Worm (Caenorhabditis elegans): ENCODE measurements around the gene T21B6.3.

The T21B6.3 gene

DNA sequence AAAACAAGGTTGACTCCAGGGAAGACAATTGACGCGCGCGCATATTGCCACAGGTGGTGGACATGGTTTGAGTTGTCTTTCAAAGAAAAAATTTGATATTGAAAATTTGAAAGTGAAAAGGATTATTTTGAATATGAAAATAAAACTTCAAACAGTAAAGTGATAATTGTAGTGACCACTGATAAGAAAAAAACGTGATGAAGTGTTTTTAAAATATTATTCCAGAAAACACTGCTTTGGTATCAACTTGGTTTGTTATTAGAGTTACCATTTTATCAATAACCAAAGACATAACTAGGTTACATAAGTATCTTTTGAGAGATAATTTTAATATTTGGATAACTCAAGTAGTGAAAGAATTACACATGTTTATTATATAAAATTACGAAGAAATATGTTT is 32.6 kb downstream of the T21B6.3 start:
- no peak for TF ChIP-seq ref-1 (GFP tag; conservative IDR thresholded peaks at IDR 0.05)

DNA sequence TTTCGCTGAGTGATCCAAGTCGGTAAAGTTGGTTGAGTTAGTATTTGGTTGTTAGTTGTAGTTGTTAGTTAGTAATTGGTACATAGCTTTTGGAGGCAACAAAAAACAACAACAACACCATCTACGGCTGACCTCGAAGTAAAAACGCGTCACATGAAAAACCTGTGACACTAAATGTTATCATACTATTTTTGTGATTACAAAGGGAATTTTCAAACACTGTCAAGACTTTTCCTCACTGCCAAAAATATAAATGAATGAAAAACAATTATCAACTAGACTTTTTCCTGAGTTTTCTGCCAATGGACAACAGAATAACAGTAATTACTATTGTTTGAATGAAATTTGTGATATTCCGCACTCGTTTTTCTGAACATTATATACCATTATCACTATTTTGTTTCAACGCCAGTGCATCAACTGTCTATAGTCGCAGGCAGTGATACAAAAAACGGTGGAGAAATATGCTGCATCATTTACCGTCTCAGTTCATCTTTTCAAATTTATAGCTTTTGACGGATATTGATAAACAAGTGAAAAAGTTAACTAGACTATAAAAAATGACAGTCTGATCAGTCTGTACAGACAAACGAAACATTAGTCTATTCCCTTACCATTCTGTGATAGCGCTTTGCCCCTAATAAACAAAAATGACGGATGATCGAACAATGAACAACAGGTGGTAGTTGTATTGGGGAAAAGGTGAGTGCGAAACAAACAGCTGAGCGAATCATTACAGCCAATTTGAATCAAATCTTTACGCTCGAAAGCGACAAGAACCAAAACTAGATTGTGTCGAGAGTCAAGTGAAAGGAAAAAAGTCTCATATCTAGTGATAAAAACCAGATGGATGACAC is 34.1 kb downstream of the T21B6.3 start:
- no peak for TF ChIP-seq tab-1 (GFP tag; IDR thresholded peaks at IDR 0.05)
- TF ChIP-seq flt-1 (GFP tag; IDR thresholded peaks at IDR 0.05) = no peak
- no peak for TF ChIP-seq ref-1 (GFP tag; conservative IDR thresholded peaks at IDR 0.05)
- no peak for TF ChIP-seq med-1 (GFP tag; optimal IDR thresholded peaks at IDR 0.05; ENCODE audit: insufficient read depth)
- TF ChIP-seq cog-1 (tag; optimal IDR thresholded peaks at IDR 0.05) = no peak
- TF ChIP-seq ztf-29 (GFP tag; IDR thresholded peaks at IDR 0.05) = no peak
- no peak for TF ChIP-seq T22C8.4 (GFP tag; IDR thresholded peaks at IDR 0.05)
- no peak for TF ChIP-seq klf-2 (GFP tag; conservative IDR thresholded peaks at IDR 0.05)
- TF ChIP-seq ztf-23 (GFP tag; IDR thresholded peaks at IDR 0.05) = no peak

DNA sequence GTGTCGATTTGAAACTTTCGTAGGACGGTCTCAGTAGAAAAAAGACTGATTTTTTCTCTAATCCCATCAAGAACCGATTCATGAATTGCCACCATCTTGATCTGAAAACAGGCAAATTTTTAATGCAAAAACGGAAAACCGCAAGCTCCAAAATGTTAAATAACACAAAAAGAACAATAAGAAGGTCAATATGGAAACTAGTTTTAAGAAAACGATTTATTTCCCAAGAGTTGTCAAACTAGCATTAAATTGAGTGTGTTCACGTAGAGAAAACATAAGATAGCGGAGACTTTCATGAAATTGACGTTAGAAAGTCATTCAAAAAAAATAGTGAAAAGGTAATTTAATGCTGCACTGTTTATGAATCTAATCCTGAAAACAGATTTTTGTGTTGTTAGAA is 34.8 kb downstream of the T21B6.3 start, which contains the start of gene F47B10.9:
Gene F47B10.9 (minus strand): TSS at position 101 of the 400 bp plus-strand sequence.
- no peak for TF ChIP-seq T22C8.4 (GFP tag; IDR thresholded peaks at IDR 0.05)
- TF ChIP-seq med-1 (GFP tag; optimal IDR thresholded peaks at IDR 0.05; ENCODE audit: insufficient read depth) = no peak

DNA sequence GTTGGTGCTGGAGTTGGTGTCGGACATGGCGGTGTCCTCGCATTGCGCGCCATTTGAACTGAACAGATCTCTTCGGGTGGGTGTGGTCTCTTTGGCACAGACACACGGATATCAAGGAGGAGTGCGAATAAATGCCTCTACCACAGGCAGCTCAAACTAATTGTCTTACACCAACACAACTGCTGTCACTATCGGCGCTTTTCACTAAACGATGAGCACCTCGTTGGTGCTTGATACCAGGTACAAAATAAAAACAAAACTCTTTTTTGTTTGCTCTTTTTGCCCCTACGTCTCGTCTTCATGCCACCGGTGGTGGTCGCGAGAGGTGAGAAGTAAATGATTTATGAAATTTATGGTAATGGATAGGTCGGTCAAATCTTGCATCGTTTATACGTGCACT is 38.0 kb downstream of the T21B6.3 start, which contains the start of gene F47B10.8:
Gene F47B10.8 (minus strand): TSS at position 101 of the 400 bp plus-strand sequence.
- no peak for TF ChIP-seq flt-1 (GFP tag; IDR thresholded peaks at IDR 0.05)

DNA sequence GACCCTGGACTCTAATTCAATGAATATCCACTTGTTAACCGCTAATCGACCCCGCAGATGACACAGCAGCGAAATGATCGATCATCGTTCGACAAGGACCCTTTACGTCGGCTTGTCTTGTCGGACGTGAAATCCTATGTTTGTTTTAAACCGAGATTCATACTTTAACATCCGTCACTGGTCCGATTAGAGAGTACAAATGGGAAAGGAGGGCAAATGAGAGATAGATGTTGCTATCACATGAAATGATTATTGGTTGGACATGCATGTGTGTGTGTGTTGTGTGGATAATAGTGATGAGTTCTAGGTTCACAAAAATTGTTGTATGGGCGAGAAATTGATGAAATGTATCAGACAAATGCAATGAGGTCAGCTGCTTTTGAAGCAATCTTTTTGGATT is 39.1 kb downstream of the T21B6.3 start:
- TF ChIP-seq ztf-29 (GFP tag; IDR thresholded peaks at IDR 0.05) (no peak), T22C8.4 (GFP tag; IDR thresholded peaks at IDR 0.05) (no peak), med-1 (GFP tag; optimal IDR thresholded peaks at IDR 0.05; ENCODE audit: insufficient read depth) (no peak), flt-1 (GFP tag; IDR thresholded peaks at IDR 0.05) (no peak), tab-1 (GFP tag; IDR thresholded peaks at IDR 0.05) (no peak), klf-2 (GFP tag; conservative IDR thresholded peaks at IDR 0.05) (no peak), cog-1 (tag; optimal IDR thresholded peaks at IDR 0.05) (no peak), ref-1 (GFP tag; conservative IDR thresholded peaks at IDR 0.05) (no peak), ztf-23 (GFP tag; IDR thresholded peaks at IDR 0.05) (no peak)

DNA sequence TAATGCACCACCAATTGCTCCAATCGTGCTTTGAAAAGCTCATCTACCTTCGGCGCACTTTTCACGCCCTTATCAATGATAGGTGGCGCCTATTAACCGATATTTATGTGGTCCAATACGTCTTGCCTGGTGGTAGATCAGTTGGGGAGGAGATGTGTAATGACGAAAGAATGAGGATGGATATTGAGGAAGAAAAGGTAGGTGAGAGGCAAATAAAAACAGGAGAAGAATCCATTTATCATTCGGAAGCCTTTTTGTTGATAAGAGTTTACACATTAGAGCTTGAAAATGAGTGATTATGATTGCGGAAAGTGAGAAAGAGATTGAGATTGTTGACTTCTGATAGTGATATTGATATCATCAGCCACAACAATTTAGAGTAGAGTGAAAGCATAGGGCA is 41.3 kb downstream of the T21B6.3 start:
- no peak for TF ChIP-seq tab-1 (GFP tag; IDR thresholded peaks at IDR 0.05)
- no peak for TF ChIP-seq ztf-23 (GFP tag; IDR thresholded peaks at IDR 0.05)
- no peak for TF ChIP-seq ztf-29 (GFP tag; IDR thresholded peaks at IDR 0.05)
- TF ChIP-seq T22C8.4 (GFP tag; IDR thresholded peaks at IDR 0.05) = no peak
- TF ChIP-seq med-1 (GFP tag; optimal IDR thresholded peaks at IDR 0.05; ENCODE audit: insufficient read depth) = no peak
- TF ChIP-seq klf-2 (GFP tag; conservative IDR thresholded peaks at IDR 0.05) = no peak
- no peak for TF ChIP-seq cog-1 (tag; optimal IDR thresholded peaks at IDR 0.05)
- no peak for TF ChIP-seq flt-1 (GFP tag; IDR thresholded peaks at IDR 0.05)
- TF ChIP-seq ref-1 (GFP tag; conservative IDR thresholded peaks at IDR 0.05) = no peak

DNA sequence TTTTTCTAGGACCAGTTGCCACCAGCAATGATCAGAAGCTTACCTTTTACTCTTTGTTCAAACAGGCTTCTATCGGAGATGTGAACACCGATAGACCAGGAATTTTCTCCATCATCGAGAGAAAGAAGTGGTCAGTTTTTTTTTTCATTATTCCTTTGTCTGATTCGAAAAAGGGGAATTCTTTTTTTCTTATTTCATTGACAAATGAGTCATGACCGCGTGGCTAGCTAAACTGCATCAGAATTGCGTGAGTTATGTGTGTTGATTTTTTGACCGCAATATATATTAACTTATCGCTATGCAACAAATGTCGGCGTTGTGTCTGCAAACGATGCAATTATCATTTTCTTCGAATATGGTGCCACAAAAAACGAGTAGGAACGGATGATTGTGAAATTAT is 45.3 kb downstream of the T21B6.3 start:
- TF ChIP-seq ref-1 (GFP tag; conservative IDR thresholded peaks at IDR 0.05) (no peak), ztf-23 (GFP tag; IDR thresholded peaks at IDR 0.05) (no peak), cog-1 (tag; optimal IDR thresholded peaks at IDR 0.05) (no peak), med-1 (GFP tag; optimal IDR thresholded peaks at IDR 0.05; ENCODE audit: insufficient read depth) (no peak), flt-1 (GFP tag; IDR thresholded peaks at IDR 0.05) (no peak), tab-1 (GFP tag; IDR thresholded peaks at IDR 0.05) (no peak), T22C8.4 (GFP tag; IDR thresholded peaks at IDR 0.05) (no peak), klf-2 (GFP tag; conservative IDR thresholded peaks at IDR 0.05) (no peak), ztf-29 (GFP tag; IDR thresholded peaks at IDR 0.05) (no peak)

DNA sequence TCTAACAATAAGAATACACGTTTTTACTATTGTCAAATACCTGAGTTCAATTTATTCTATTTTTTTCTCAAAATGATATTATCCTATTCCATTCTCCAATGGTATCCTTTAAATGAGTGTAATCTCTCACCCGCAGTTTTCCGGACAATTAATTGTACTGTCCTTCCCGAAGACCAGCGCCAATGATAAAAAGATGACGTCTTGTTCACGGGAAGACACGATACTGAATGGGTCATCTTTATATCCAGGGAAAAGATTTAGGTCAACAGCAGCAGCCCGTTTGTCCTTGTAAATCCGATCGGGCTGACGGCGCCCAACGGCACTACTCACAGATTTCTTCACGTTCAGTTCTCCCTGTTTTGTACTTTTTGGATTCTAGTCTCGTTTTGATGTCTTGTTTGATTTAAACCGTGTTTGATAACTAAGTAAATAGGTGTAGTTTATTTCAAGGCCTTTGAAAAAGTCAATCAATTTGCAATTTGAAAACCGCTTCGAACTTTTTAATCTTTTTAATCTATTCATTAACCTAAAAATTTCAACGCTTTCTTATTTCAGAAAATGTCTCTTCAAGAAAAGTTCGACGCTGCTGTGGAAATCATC is 45.9 kb downstream of the T21B6.3 start, which contains the start of gene acbp-3:
Gene acbp-3 (plus strand): TSS at position 550 of the 600 bp plus-strand sequence.
- TF ChIP-seq ztf-23 (GFP tag; IDR thresholded peaks at IDR 0.05) (no peak), flt-1 (GFP tag; IDR thresholded peaks at IDR 0.05) (no peak), cog-1 (tag; optimal IDR thresholded peaks at IDR 0.05) (no peak), T22C8.4 (GFP tag; IDR thresholded peaks at IDR 0.05) (no peak), tab-1 (GFP tag; IDR thresholded peaks at IDR 0.05) (no peak), ref-1 (GFP tag; conservative IDR thresholded peaks at IDR 0.05) (no peak), ztf-29 (GFP tag; IDR thresholded peaks at IDR 0.05) (no peak), med-1 (GFP tag; optimal IDR thresholded peaks at IDR 0.05; ENCODE audit: insufficient read depth) (no peak), klf-2 (GFP tag; conservative IDR thresholded peaks at IDR 0.05) (no peak)

DNA sequence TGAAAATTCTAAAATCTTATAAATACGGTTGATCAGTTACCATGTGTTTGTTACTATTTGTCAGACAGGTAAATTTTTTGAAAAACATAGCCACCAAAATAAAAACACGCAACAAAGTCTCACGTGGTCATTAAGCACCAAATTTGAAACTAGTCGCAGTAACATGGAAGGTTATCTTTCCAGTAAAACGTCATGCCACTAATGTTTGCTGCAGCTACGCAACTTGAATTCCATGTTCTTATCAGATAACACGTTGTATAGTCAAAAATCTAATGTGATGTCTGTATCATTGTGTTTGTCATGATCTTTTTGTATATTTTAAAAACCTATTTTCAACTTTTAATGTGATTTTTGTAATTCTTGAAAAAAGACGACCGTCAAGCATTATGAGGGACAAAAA is 47.0 kb downstream of the T21B6.3 start:
- TF ChIP-seq ztf-23 (GFP tag; IDR thresholded peaks at IDR 0.05) (no peak), flt-1 (GFP tag; IDR thresholded peaks at IDR 0.05) (no peak), T22C8.4 (GFP tag; IDR thresholded peaks at IDR 0.05) (no peak), klf-2 (GFP tag; conservative IDR thresholded peaks at IDR 0.05) (no peak), tab-1 (GFP tag; IDR thresholded peaks at IDR 0.05) (no peak), ref-1 (GFP tag; conservative IDR thresholded peaks at IDR 0.05) (no peak), cog-1 (tag; optimal IDR thresholded peaks at IDR 0.05) (no peak), ztf-29 (GFP tag; IDR thresholded peaks at IDR 0.05) (no peak), med-1 (GFP tag; optimal IDR thresholded peaks at IDR 0.05; ENCODE audit: insufficient read depth) (no peak)

DNA sequence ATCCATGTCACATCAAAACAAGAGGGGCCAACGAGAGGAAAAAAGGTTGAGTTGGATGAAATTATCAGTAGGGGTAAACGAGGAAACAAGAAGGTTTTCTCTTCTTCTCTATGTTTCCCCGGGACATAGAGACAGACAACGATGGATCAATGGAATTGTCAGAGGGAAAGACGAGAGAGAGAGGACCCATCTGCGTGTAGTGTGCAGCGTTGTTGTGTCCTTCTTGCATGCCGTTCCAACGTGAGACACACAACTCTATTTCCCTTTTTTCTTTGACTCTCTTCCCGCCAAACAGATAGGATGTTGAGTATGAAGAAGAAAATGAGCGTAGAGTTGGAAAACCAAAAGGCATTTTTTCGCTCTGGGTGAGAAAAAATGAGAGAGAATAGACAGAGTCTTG is 47.8 kb downstream of the T21B6.3 start:
- TF ChIP-seq ztf-23 (GFP tag; IDR thresholded peaks at IDR 0.05) = no peak
- TF ChIP-seq T22C8.4 (GFP tag; IDR thresholded peaks at IDR 0.05) = no peak
- TF ChIP-seq flt-1 (GFP tag; IDR thresholded peaks at IDR 0.05) = no peak
- no peak for TF ChIP-seq cog-1 (tag; optimal IDR thresholded peaks at IDR 0.05)
- TF ChIP-seq med-1 (GFP tag; optimal IDR thresholded peaks at IDR 0.05; ENCODE audit: insufficient read depth) = no peak
- no peak for TF ChIP-seq ztf-29 (GFP tag; IDR thresholded peaks at IDR 0.05)
- TF ChIP-seq ref-1 (GFP tag; conservative IDR thresholded peaks at IDR 0.05) = no peak
- TF ChIP-seq tab-1 (GFP tag; IDR thresholded peaks at IDR 0.05) = no peak
- no peak for TF ChIP-seq klf-2 (GFP tag; conservative IDR thresholded peaks at IDR 0.05)

Data from whole organism, midembryonic.